Worm (Caenorhabditis elegans): ENCODE measurements around the gene fip-2.

DNA sequence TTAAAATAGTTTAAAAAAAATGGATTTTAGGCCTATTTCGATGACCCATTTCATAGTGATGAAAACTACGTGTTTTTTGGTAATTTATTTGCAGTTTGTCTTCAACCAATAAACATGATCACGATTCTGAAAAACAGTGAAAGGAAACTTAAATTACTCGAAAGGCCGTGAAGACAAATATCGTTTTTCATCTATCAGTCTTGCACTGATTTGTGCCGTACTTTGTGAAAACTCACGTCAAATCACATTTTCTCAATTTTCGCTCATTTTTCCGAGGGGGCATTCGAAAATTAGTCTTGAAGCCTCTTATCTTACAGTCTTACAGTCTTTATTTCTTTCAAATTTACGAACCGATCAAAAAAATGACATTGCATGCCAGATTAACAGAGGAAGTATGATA lies 9.2 kb upstream of the fip-2 start, which contains the start of gene C25E10.11:
- TF ChIP-seq ceh-16 (tag; optimal IDR thresholded peaks at IDR 0.05): no peak
- no peak for TF ChIP-seq lsy-2 (tag; optimal IDR thresholded peaks at IDR 0.05)
- no peak for TF ChIP-seq unc-62 (GFP tag; optimal IDR thresholded peaks at IDR 0.05)
- TF ChIP-seq nhr-23 (tag; optimal IDR thresholded peaks at IDR 0.05): no peak
- no peak for TF ChIP-seq fos-1 (tag; optimal IDR thresholded peaks at IDR 0.05)
- no peak for TF ChIP-seq sma-9 (GFP tag; optimal IDR thresholded peaks at IDR 0.05)
- no peak for TF ChIP-seq sma-9 (tag; optimal IDR thresholded peaks at IDR 0.05)
- TF ChIP-seq crh-2 (tag; optimal IDR thresholded peaks at IDR 0.05): no peak
- TF ChIP-seq skn-1 (tag; optimal IDR thresholded peaks at IDR 0.05): no peak
- TF ChIP-seq egl-27 (tag; optimal IDR thresholded peaks at IDR 0.05): no peak
- no peak for TF ChIP-seq nhr-237 (tag; optimal IDR thresholded peaks at IDR 0.05)
- no peak for TF ChIP-seq aly-2 (tag; optimal IDR thresholded peaks at IDR 0.05)
- no peak for TF ChIP-seq lin-39 (tag; optimal IDR thresholded peaks at IDR 0.05)
- TF ChIP-seq ama-1 (optimal IDR thresholded peaks at IDR 0.05): no peak
- TF ChIP-seq nhr-6 (tag; optimal IDR thresholded peaks at IDR 0.05): no peak

Data from whole organism, L2 larva.